Worm (Caenorhabditis elegans) whole organism, L1 larva: ENCODE measurements around the gene comt-4.

ENCODE experiments used
- F16B12.6 ChIP-seq: fragments of 150-350 bp; optimal IDR thresholded peaks from 2 replicates; lab custom pipeline; 2014; ENCODE audit warnings: missing biosample characterization, missing genetic modification characterization
- aha-1 ChIP-seq: fragments of 150-350 bp; optimal IDR thresholded peaks from 2 replicates; lab custom pipeline; 2014; ENCODE audit warnings: missing biosample characterization, missing genetic modification characterization
- alr-1 ChIP-seq: fragments of 200-800 bp; sonication (Bioruptor generic); optimal IDR thresholded peaks from 2 replicates; lab custom pipeline; 2018; ENCODE audit warnings: borderline replicate concordance, mild to moderate bottlenecking, missing genetic modification characterization, missing compliant biosample characterization
- blmp-1 ChIP-seq: fragments of 150-350 bp; optimal IDR thresholded peaks from 2 replicates; lab custom pipeline; 2014; ENCODE audit warnings: missing biosample characterization, missing genetic modification characterization
- ceh-63 ChIP-seq: fragments of 200-800 bp; sonication (Bioruptor generic); optimal IDR thresholded peaks from 2 replicates; lab custom pipeline; 2018; ENCODE audit warnings: mild to moderate bottlenecking, missing genetic modification characterization, missing compliant biosample characterization
- dsc-1 ChIP-seq: sonication (generic microtip); optimal IDR thresholded peaks from 2 replicates; lab custom pipeline; 2016; ENCODE audit warnings: mild to moderate bottlenecking, missing genetic modification characterization, missing compliant biosample characterization
- efl-1 ChIP-seq, 4 experiments: fragments of 150-350 bp; optimal IDR thresholded peaks in 3 of 4; peaks in 1 of 4; 1 replicate in 1 of 4; 2 replicates in 3 of 4; lab custom pipeline; 2014; ENCODE audit warnings: missing biosample characterization in 2 of 4, missing genetic modification characterization in 2 of 4, missing genetic modification reagents in 2 of 4
- elt-2 ChIP-seq: sonication (generic microtip); optimal IDR thresholded peaks from 2 replicates; lab custom pipeline; 2016; ENCODE audit warnings: missing genetic modification characterization, mild to moderate bottlenecking, inconsistent platforms, missing compliant biosample characterization, missing genetic modification reagents
- elt-3 ChIP-seq, 6 experiments: fragments of 150-350 bp in 1 of 6; sonication (generic microtip); optimal IDR thresholded peaks; 2 replicates each; lab custom pipeline; 2017 to 2018; ENCODE audit warnings: missing biosample characterization in 6 of 6, missing genetic modification characterization in 6 of 6, inconsistent platforms in 1 of 6
- ets-5 ChIP-seq: fragments of 200-800 bp; sonication (Bioruptor generic); IDR thresholded peaks from 2 replicates; pipeline ENCODE4 v1.3.6; 2022; ENCODE audit warnings: missing genetic modification characterization, missing compliant biosample characterization
- fkh-10 ChIP-seq: sonication (generic microtip); optimal IDR thresholded peaks from 2 replicates; lab custom pipeline; 2017; ENCODE audit warnings: missing biosample characterization, missing genetic modification reagents, missing genetic modification characterization
- fkh-8 ChIP-seq: sonication (generic microtip); optimal IDR thresholded peaks from 2 replicates; lab custom pipeline; 2016; ENCODE audit warnings: mild to moderate bottlenecking, missing genetic modification characterization, missing compliant biosample characterization
- grh-1 ChIP-seq: fragments of 200-800 bp; sonication (Bioruptor generic); IDR thresholded peaks from 2 replicates; pipeline ENCODE4 v1.3.6; 2022; ENCODE audit warnings: missing genetic modification reagents, missing genetic modification characterization, missing compliant biosample characterization
- jun-1 ChIP-seq: fragments of 150-350 bp; optimal IDR thresholded peaks from 2 replicates; lab custom pipeline; 2014; ENCODE audit warnings: missing biosample characterization, missing genetic modification reagents, missing genetic modification characterization
- lin-14 ChIP-seq: fragments of 200-800 bp; sonication (Bioruptor generic); optimal IDR thresholded peaks from 2 replicates; lab custom pipeline; 2018; ENCODE audit warnings: mild to moderate bottlenecking, missing genetic modification characterization, moderate library complexity, missing compliant biosample characterization
- lin-39 ChIP-seq: fragments of 150-350 bp; optimal IDR thresholded peaks from 2 replicates; lab custom pipeline; 2014; ENCODE audit warnings: missing biosample characterization, missing genetic modification reagents, missing genetic modification characterization
- lsy-2 ChIP-seq, 2 experiments: fragments of 150-350 bp; optimal IDR thresholded peaks; 2 replicates each; lab custom pipeline; 2014; ENCODE audit warnings: missing biosample characterization in 2 of 2, missing genetic modification characterization in 2 of 2
- mef-2 ChIP-seq: fragments of 150-350 bp; optimal IDR thresholded peaks from 2 replicates; lab custom pipeline; 2014; ENCODE audit warnings: missing biosample characterization, missing genetic modification characterization
- mep-1 ChIP-seq: fragments of 150-350 bp; optimal IDR thresholded peaks from 2 replicates; lab custom pipeline; 2014; ENCODE audit warnings: missing biosample characterization, missing genetic modification characterization
- nhr-20 ChIP-seq: sonication (generic microtip); optimal IDR thresholded peaks from 2 replicates; lab custom pipeline; 2016; ENCODE audit warnings: mild to moderate bottlenecking, missing genetic modification characterization, missing compliant biosample characterization
- nhr-237 ChIP-seq: fragments of 150-350 bp; optimal IDR thresholded peaks from 2 replicates; lab custom pipeline; 2014; ENCODE audit warnings: missing biosample characterization, missing genetic modification characterization
- nhr-71 ChIP-seq: sonication (generic microtip); optimal IDR thresholded peaks from 2 replicates; lab custom pipeline; 2016; ENCODE audit warnings: mild to moderate bottlenecking, missing genetic modification characterization, moderate library complexity, missing compliant biosample characterization
- nhr-84 ChIP-seq: sonication (generic microtip); optimal IDR thresholded peaks from 2 replicates; lab custom pipeline; 2017; ENCODE audit warnings: missing biosample characterization, missing genetic modification characterization
- nhr-85 ChIP-seq: sonication (generic microtip); peaks from one replicate; lab custom pipeline; 2016; ENCODE audit warnings: missing genetic modification characterization, inconsistent platforms, missing compliant biosample characterization
- nhr-90 ChIP-seq: sonication (generic microtip); optimal IDR thresholded peaks from 2 replicates; lab custom pipeline; 2016; ENCODE audit warnings: mild to moderate bottlenecking, missing genetic modification characterization, missing compliant biosample characterization; ENCODE audit not compliant: poor library complexity
- pax-3 ChIP-seq: fragments of 200-800 bp; sonication (Bioruptor generic); optimal IDR thresholded peaks from 2 replicates; lab custom pipeline; 2018; ENCODE audit warnings: mild to moderate bottlenecking, missing genetic modification characterization, moderate library complexity, missing compliant biosample characterization
- skn-1 ChIP-seq: fragments of 150-350 bp; optimal IDR thresholded peaks from 2 replicates; lab custom pipeline; 2014; ENCODE audit warnings: missing biosample characterization, missing genetic modification characterization
- snu-23 ChIP-seq: sonication (generic microtip); optimal IDR thresholded peaks from 2 replicates; lab custom pipeline; 2016; ENCODE audit warnings: missing genetic modification characterization, missing compliant biosample characterization
- tbx-2 ChIP-seq: sonication (generic microtip); optimal IDR thresholded peaks from 2 replicates; lab custom pipeline; 2016; ENCODE audit warnings: missing genetic modification characterization, missing compliant biosample characterization
- unc-130 ChIP-seq: fragments of 150-350 bp; optimal IDR thresholded peaks from 2 replicates; lab custom pipeline; 2017; ENCODE audit warnings: missing biosample characterization, missing genetic modification characterization, inconsistent platforms
- zip-4 ChIP-seq: fragments of 200-800 bp; sonication (Bioruptor generic); optimal IDR thresholded peaks from 2 replicates; lab custom pipeline; 2018; ENCODE audit warnings: mild to moderate bottlenecking, missing genetic modification characterization, moderate library complexity, missing compliant biosample characterization

comt-4 gene

ce11 chrV:2057324-2057723, 7.3 kb upstream of the comt-4 start, which contains the start of gene comt-3 (continued):
- no peak for TF ChIP-seq alr-1 (tag; lab: Kevin White, UChicago)
- no peak for TF ChIP-seq ceh-63 (GFP tag; lab: Kevin White, UChicago)
- TF ChIP-seq ets-5 (GFP tag; lab: Robert Waterston, UW): no peak
- TF ChIP-seq grh-1 (GFP tag; lab: Robert Waterston, UW): no peak
- no peak for TF ChIP-seq fkh-10 (GFP tag; lab: Kevin White, UChicago)
- TF ChIP-seq pax-3: no peak

ce11 chrV:2055765-2056504, 6.0 kb upstream of the comt-4 start:
- no peak for TF ChIP-seq ceh-63 (GFP tag; lab: Kevin White, UChicago)
- TF ChIP-seq mef-2 (tag; lab: Kevin White, UChicago): no peak
- TF ChIP-seq lsy-2 (tag; optimal IDR thresholded peaks at IDR 0.05; lab: Kevin White, UChicago): peak in 1 of 2 experiments; percentile 20
- TF ChIP-seq lin-14: peak; percentile 87
- TF ChIP-seq nhr-71 (tag; lab: Kevin White, UChicago): peak; percentile 8
- peak; percentile 33 for TF ChIP-seq snu-23
- peak; percentile 12 for TF ChIP-seq elt-2
- TF ChIP-seq zip-4 (GFP tag; lab: Kevin White, UChicago): no peak
- TF ChIP-seq dsc-1 (tag; lab: Kevin White, UChicago): peak; percentile 15
- TF ChIP-seq blmp-1: peak; percentile 47
- peak; percentile 33 for TF ChIP-seq nhr-20 (tag; lab: Kevin White, UChicago)
- peak; percentile 15 for TF ChIP-seq fkh-8 (tag; lab: Kevin White, UChicago)
- peak; percentile 56 for TF ChIP-seq nhr-85 (tag; lab: Kevin White, UChicago)
- no peak for TF ChIP-seq skn-1 (tag; lab: Kevin White, UChicago)
- peak; percentile 60 for TF ChIP-seq F16B12.6 (tag; lab: Kevin White, UChicago)
- peak; percentile 17 to 19 for TF ChIP-seq efl-1 (optimal IDR thresholded peaks at IDR 0.05; lab: Kevin White, UChicago)
- no peak for TF ChIP-seq efl-1 (GFP tag; optimal IDR thresholded peaks at IDR 0.05 in 1 of 2; lab: Kevin White, UChicago)
- TF ChIP-seq mep-1 (tag; lab: Kevin White, UChicago): peak; percentile 17
- TF ChIP-seq jun-1 (tag; lab: Kevin White, UChicago): no peak

- TF ChIP-seq nhr-90 (tag; lab: Kevin White, UChicago): no peak
- TF ChIP-seq blmp-1: peak; percentile 55
- no peak for TF ChIP-seq jun-1 (tag; lab: Kevin White, UChicago)
- peak; percentile 20 for TF ChIP-seq nhr-20 (tag; lab: Kevin White, UChicago)
- TF ChIP-seq lsy-2 (tag; optimal IDR thresholded peaks at IDR 0.05; lab: Kevin White, UChicago): no peak
- no peak for TF ChIP-seq F16B12.6 (tag; lab: Kevin White, UChicago)
- peak in 1 of 2 experiments; percentile 0 for TF ChIP-seq efl-1 (optimal IDR thresholded peaks at IDR 0.05; lab: Kevin White, UChicago)
- no peak for TF ChIP-seq efl-1 (GFP tag; optimal IDR thresholded peaks at IDR 0.05 in 1 of 2; lab: Kevin White, UChicago)
- TF ChIP-seq elt-3 (tag; optimal IDR thresholded peaks at IDR 0.05; lab: Kevin White, UChicago): no peak
- no peak for TF ChIP-seq grh-1 (GFP tag; lab: Robert Waterston, UW)
- TF ChIP-seq dsc-1 (tag; lab: Kevin White, UChicago): no peak
- no peak for TF ChIP-seq nhr-84 (tag; lab: Kevin White, UChicago)
Measured at ce11 chrV:2054254-2054653, 4.3 kb upstream of the comt-4 start.

ce11 chrV:2053509-2053908, 3.5 kb upstream of the comt-4 start, which contains the start of gene comt-5:
comt-5 (minus strand) TSS chrV:2053609.
- no peak for TF ChIP-seq nhr-237 (tag; lab: Kevin White, UChicago)
- TF ChIP-seq skn-1 (tag; lab: Kevin White, UChicago): no peak
- no peak for TF ChIP-seq aha-1
- no peak for TF ChIP-seq lin-39 (tag; lab: Kevin White, UChicago)
- TF ChIP-seq unc-130 (tag; lab: Kevin White, UChicago): no peak
- no peak for TF ChIP-seq tbx-2
- TF ChIP-seq zip-4 (GFP tag; lab: Kevin White, UChicago): no peak
- TF ChIP-seq ceh-63 (GFP tag; lab: Kevin White, UChicago): no peak
